Fruit fly (Drosophila melanogaster) Kc167 (cell line): ENCODE measurements around the gene CG4576.

Experiments used
- Myc ChIP-seq: fragments of >200 bp; optimal IDR thresholded peaks from 2 replicates; lab custom pipeline; 2017; ENCODE audit warnings: missing external identifiers
- Sin3A ChIP-seq: fragments of >200 bp; optimal IDR thresholded peaks from 2 replicates; lab custom pipeline; 2018; ENCODE audit warnings: missing external identifiers
- h ChIP-seq: fragments of >200 bp; optimal IDR thresholded peaks from 3 replicates; lab custom pipeline; 2018; ENCODE audit warnings: missing external identifiers
- insv ChIP-seq: fragments of >200 bp; optimal IDR thresholded peaks from 3 replicates; lab custom pipeline; 2018; ENCODE audit warnings: missing external identifiers
- psq ChIP-seq: fragments of >200 bp; optimal IDR thresholded peaks from 2 replicates; lab custom pipeline; 2017; ENCODE audit warnings: missing external identifiers
- ttk ChIP-seq: sonication (Bioruptor generic); optimal IDR thresholded peaks from 2 replicates; lab custom pipeline; 2017; ENCODE audit warnings: missing external identifiers

CG4576 gene

dm6 chr3R:15807306-15807705, 18.2 kb upstream of the CG4576 start:
- TF ChIP-seq Sin3A (lab: Kevin White, UChicago) (no peak), ttk (lab: Kevin White, UChicago) (no peak), Myc (lab: Kevin White, UChicago) (no peak), psq (no peak), insv (lab: Kevin White, UChicago) (no peak), h (lab: Kevin White, UChicago) (no peak)

- no peak for TF ChIP-seq ttk (lab: Kevin White, UChicago)
- no peak for TF ChIP-seq insv (lab: Kevin White, UChicago)
- no peak for TF ChIP-seq Sin3A (lab: Kevin White, UChicago)
- no peak for TF ChIP-seq h (lab: Kevin White, UChicago)
- no peak for TF ChIP-seq psq
- TF ChIP-seq Myc (lab: Kevin White, UChicago), result no peak
Measured at dm6 chr3R:15807877-15808381, 17.6 kb upstream of the CG4576 start.

- TF ChIP-seq insv (lab: Kevin White, UChicago) (no peak), h (lab: Kevin White, UChicago) (no peak), Myc (lab: Kevin White, UChicago) (no peak), Sin3A (lab: Kevin White, UChicago) (no peak), psq (no peak)
Measured at dm6 chr3R:15810369-15810768, 15.2 kb upstream of the CG4576 start.

dm6 chr3R:15814150-15814549, 11.4 kb upstream of the CG4576 start:
- no peak for TF ChIP-seq psq

- TF ChIP-seq Myc (lab: Kevin White, UChicago) (no peak), h (lab: Kevin White, UChicago) (no peak), psq (no peak), ttk (lab: Kevin White, UChicago) (no peak), Sin3A (lab: Kevin White, UChicago) (no peak), insv (lab: Kevin White, UChicago) (no peak)
Measured at dm6 chr3R:15816276-15816675, 9.3 kb upstream of the CG4576 start.

- TF ChIP-seq ttk (lab: Kevin White, UChicago), result no peak
- TF ChIP-seq Myc (lab: Kevin White, UChicago), result no peak
- TF ChIP-seq Sin3A (lab: Kevin White, UChicago), result no peak
- no peak for TF ChIP-seq h (lab: Kevin White, UChicago)
- TF ChIP-seq insv (lab: Kevin White, UChicago), result no peak
- TF ChIP-seq psq, result no peak
Measured at dm6 chr3R:15827559-15827958, 2.0 kb downstream of the CG4576 start.

dm6 chr3R:15832525-15832924, 7.0 kb downstream of the CG4576 start, which contains the start of gene rec:
Gene rec, minus strand, starts transcription at chr3R:15832632.
- TF ChIP-seq psq (no peak), h (lab: Kevin White, UChicago) (no peak), insv (lab: Kevin White, UChicago) (no peak), Myc (lab: Kevin White, UChicago) (no peak), Sin3A (lab: Kevin White, UChicago) (no peak), ttk (lab: Kevin White, UChicago) (no peak)

dm6 chr3R:15833332-15833731, 7.8 kb downstream of the CG4576 start, which contains the start of gene CG43318:
Gene CG43318, minus strand, starts transcription at chr3R:15833432.
- TF ChIP-seq Sin3A (lab: Kevin White, UChicago) (no peak), insv (lab: Kevin White, UChicago) (no peak), h (lab: Kevin White, UChicago) (no peak)

dm6 chr3R:15834375-15835031, 9.0 kb downstream of the CG4576 start, which contains the start of the genes CG43317 and Arpc3A:
Gene CG43317, minus strand, starts transcription at chr3R:15834425.
Gene Arpc3A, plus strand, starts transcription at chr3R:15834648.
- TF ChIP-seq Sin3A (lab: Kevin White, UChicago) (no peak), insv (lab: Kevin White, UChicago) (no peak), ttk (lab: Kevin White, UChicago) (no peak), Myc (lab: Kevin White, UChicago) (no peak), h (lab: Kevin White, UChicago) (no peak), psq (no peak)

dm6 chr3R:15836864-15837824, 11.6 kb downstream of the CG4576 start, which contains the start of the genes ND-23 and spn-E:
Gene ND-23, minus strand, starts transcription at chr3R:15837117.
Gene spn-E, plus strand, starts transcription at chr3R:15837419.
- TF ChIP-seq ttk (lab: Kevin White, UChicago) (no peak), psq (no peak), Myc (lab: Kevin White, UChicago) (no peak), Sin3A (lab: Kevin White, UChicago) (no peak), h (lab: Kevin White, UChicago) (no peak), insv (lab: Kevin White, UChicago) (no peak)

- no peak for TF ChIP-seq Myc (lab: Kevin White, UChicago)
- TF ChIP-seq Sin3A (lab: Kevin White, UChicago), result no peak
- no peak for TF ChIP-seq ttk (lab: Kevin White, UChicago)
- no peak for TF ChIP-seq insv (lab: Kevin White, UChicago)
- no peak for TF ChIP-seq psq
- no peak for TF ChIP-seq h (lab: Kevin White, UChicago)
Measured at dm6 chr3R:15839294-15839693, 13.7 kb downstream of the CG4576 start, which contains the start of gene Pbp45. Gene Pbp45, minus strand, starts transcription at chr3R:15839515.
